Fruit fly (Drosophila melanogaster) whole organism, embryonic: Measurements from ENCODE around the gene Polr1D.

ENCODE experiments used
- Adf1 ChIP-seq: fragments of 200-800 bp; sonication (Bioruptor generic); IDR thresholded peaks from 2 replicates; pipeline ENCODE4 v1.3.6; 2022; ENCODE audit warnings: missing biosample characterization, missing genetic modification characterization
- Atf6 ChIP-seq: fragments of 200-800 bp; sonication (Bioruptor generic); IDR thresholded peaks from 2 replicates; pipeline ENCODE4 v1.3.6; 2022; ENCODE audit warnings: missing biosample characterization, missing genetic modification characterization
- Awh ChIP-seq: fragments of 200-800 bp; sonication (Bioruptor generic); IDR thresholded peaks from 2 replicates; pipeline ENCODE4, ENCODE4 v1.3.6; 2022; ENCODE audit warnings: missing biosample characterization, missing genetic modification characterization
- Blimp-1 ChIP-seq: fragments of 200-800 bp; sonication (Bioruptor generic); optimal IDR thresholded peaks from 3 replicates; lab custom pipeline; 2018; ENCODE audit warnings: missing biosample characterization, missing genetic modification characterization, mild to moderate bottlenecking, moderate library complexity, missing genetic modification reagents
- CG10462 ChIP-seq: fragments of 200-800 bp; sonication (Bioruptor generic); optimal IDR thresholded peaks from 2 replicates; lab custom pipeline; 2016; ENCODE audit warnings: missing biosample characterization, missing genetic modification characterization
- CG10959 ChIP-seq: fragments of 200-800 bp; sonication (Bioruptor generic); IDR thresholded peaks from 2 replicates; pipeline ENCODE4 v1.3.6; 2022; ENCODE audit warnings: missing biosample characterization, missing genetic modification characterization
- CG11085 ChIP-seq: fragments of 200-800 bp; sonication (Bioruptor generic); IDR thresholded peaks from 2 replicates; pipeline ENCODE4 v1.3.6; 2022; ENCODE audit warnings: missing biosample characterization, missing genetic modification characterization
- CG11504 ChIP-seq: fragments of 200-800 bp; sonication (Bioruptor generic); optimal IDR thresholded peaks from 3 replicates; lab custom pipeline; 2019; ENCODE audit warnings: missing biosample characterization, mild to moderate bottlenecking, missing genetic modification characterization, moderate library complexity
- CG13287 ChIP-seq: fragments of 200-800 bp; sonication (Bioruptor generic); IDR thresholded peaks from 2 replicates; pipeline ENCODE4 v1.3.6; 2022; ENCODE audit warnings: missing biosample characterization, missing genetic modification characterization; ENCODE audit not compliant: partially characterized antibody
- CG14667 ChIP-seq: fragments of 200-800 bp; sonication (Bioruptor generic); IDR thresholded peaks from 2 replicates; pipeline ENCODE4 v1.3.6; 2022; ENCODE audit warnings: missing biosample characterization, missing genetic modification characterization
- CG1603 ChIP-seq: fragments of 200-800 bp; sonication (Bioruptor generic); optimal IDR thresholded peaks from 2 replicates; lab custom pipeline; 2019; ENCODE audit warnings: missing biosample characterization, mild to moderate bottlenecking, missing genetic modification characterization, moderate library complexity
- CG17612 ChIP-seq: fragments of 200-800 bp; sonication (Bioruptor generic); IDR thresholded peaks from 2 replicates; pipeline ENCODE4 v1.3.6; 2022; ENCODE audit warnings: missing biosample characterization, missing genetic modification characterization
- CG1832 ChIP-seq: fragments of 200-800 bp; sonication (Bioruptor generic); optimal IDR thresholded peaks from 2 replicates; lab custom pipeline; 2017; ENCODE audit warnings: missing biosample characterization, mild to moderate bottlenecking, missing genetic modification characterization, inconsistent platforms
- CG2199 ChIP-seq: fragments of 200-800 bp; sonication (Bioruptor generic); IDR thresholded peaks from 3 replicates; pipeline ENCODE4 v1.3.6; 2022; ENCODE audit warnings: missing biosample characterization, missing genetic modification characterization
- CG3281 ChIP-seq: fragments of 200-800 bp; sonication (Bioruptor generic); optimal IDR thresholded peaks from 3 replicates; lab custom pipeline; 2017; ENCODE audit warnings: missing biosample characterization, mild to moderate bottlenecking, missing genetic modification characterization
- CG4328 ChIP-seq: fragments of 200-800 bp; sonication (Bioruptor generic); optimal IDR thresholded peaks from 3 replicates; lab custom pipeline; 2017; ENCODE audit warnings: missing biosample characterization, missing genetic modification reagents, missing genetic modification characterization
- CG6683 ChIP-seq: fragments of 200-800 bp; sonication (Bioruptor generic); optimal IDR thresholded peaks from 2 replicates; lab custom pipeline; 2017; ENCODE audit warnings: missing biosample characterization, mild to moderate bottlenecking, missing genetic modification characterization, missing genetic modification reagents
- CG8290 ChIP-seq, 3 experiments: fragments of 200-800 bp; sonication (Bioruptor generic); optimal IDR thresholded peaks; 2 replicates each; lab custom pipeline; 2016 to 2019; ENCODE audit warnings: missing biosample characterization in 3 of 3, missing genetic modification characterization in 3 of 3, mild to moderate bottlenecking in 2 of 3, moderate library complexity in 1 of 3
- CG9817 ChIP-seq: fragments of 200-800 bp; sonication (Bioruptor generic); optimal IDR thresholded peaks from 2 replicates; lab custom pipeline; 2018; ENCODE audit warnings: missing biosample characterization, mild to moderate bottlenecking, missing genetic modification characterization, moderate library complexity
- Chrac-16 ChIP-seq: fragments of 200-800 bp; sonication (Bioruptor generic); optimal IDR thresholded peaks from 3 replicates; lab custom pipeline; 2016; ENCODE audit warnings: missing biosample characterization, missing genetic modification characterization
- CrebB ChIP-seq: fragments of 200-800 bp; sonication (Bioruptor generic); optimal IDR thresholded peaks from 3 replicates; lab custom pipeline; 2018; ENCODE audit warnings: missing biosample characterization, mild to moderate bottlenecking, missing genetic modification characterization
- Dref ChIP-seq: fragments of 200-800 bp; sonication (Bioruptor generic); IDR thresholded peaks from 2 replicates; pipeline ENCODE4 v1.3.6; 2022; ENCODE audit warnings: missing biosample characterization, missing genetic modification characterization
- HLH3B ChIP-seq: fragments of 200-800 bp; sonication (Bioruptor generic); IDR thresholded peaks from 2 replicates; pipeline ENCODE4 v1.3.6; 2022; ENCODE audit warnings: missing biosample characterization, missing genetic modification characterization
- HmgD ChIP-seq: fragments of 200-800 bp; sonication (Bioruptor generic); optimal IDR thresholded peaks from 3 replicates; lab custom pipeline; 2016; ENCODE audit warnings: missing biosample characterization, missing genetic modification characterization
- Hmx ChIP-seq: fragments of 200-800 bp; sonication (Bioruptor generic); optimal IDR thresholded peaks from 2 replicates; lab custom pipeline; 2016; ENCODE audit warnings: missing biosample characterization, missing genetic modification characterization
- Rfx ChIP-seq: fragments of 200-800 bp; sonication (Bioruptor generic); IDR thresholded peaks from 2 replicates; pipeline ENCODE4 v1.3.6; 2022; ENCODE audit warnings: missing biosample characterization, missing genetic modification characterization
- Vsx1 ChIP-seq: fragments of 200-800 bp; sonication (Bioruptor generic); optimal IDR thresholded peaks from 2 replicates; lab custom pipeline; 2017; ENCODE audit warnings: missing biosample characterization, mild to moderate bottlenecking, missing genetic modification characterization, missing genetic modification reagents
- abd-A ChIP-seq: fragments of 200-800 bp; sonication (Bioruptor generic); optimal IDR thresholded peaks from 3 replicates; lab custom pipeline; 2019; ENCODE audit warnings: missing biosample characterization, mild to moderate bottlenecking, missing genetic modification characterization, moderate library complexity
- chm ChIP-seq: fragments of 200-800 bp; sonication (Bioruptor generic); IDR thresholded peaks from 2 replicates; pipeline ENCODE4 v1.3.6; 2022; ENCODE audit warnings: missing biosample characterization, missing genetic modification characterization
- ci ChIP-seq: fragments of 200-800 bp; sonication (Bioruptor generic); IDR thresholded peaks from 3 replicates; pipeline ENCODE4 v1.3.6; 2022; ENCODE audit warnings: missing biosample characterization, missing genetic modification characterization
- dimm ChIP-seq: fragments of 200-800 bp; sonication (Bioruptor generic); IDR thresholded peaks from 2 replicates; pipeline ENCODE4 v1.3.6; 2022; ENCODE audit warnings: missing biosample characterization, missing genetic modification characterization
- dpn ChIP-seq, 2 experiments: fragments of 200-800 bp; sonication (Bioruptor generic); optimal IDR thresholded peaks; 3 replicates each; lab custom pipeline; 2016; ENCODE audit warnings: missing biosample characterization in 2 of 2, missing genetic modification characterization in 2 of 2
- ems ChIP-seq: fragments of 200-800 bp; sonication (Bioruptor generic); optimal IDR thresholded peaks from 3 replicates; lab custom pipeline; 2016; ENCODE audit warnings: missing biosample characterization, missing genetic modification characterization
- exex ChIP-seq: fragments of 200-800 bp; sonication (Bioruptor generic); optimal IDR thresholded peaks from 4 replicates; lab custom pipeline; 2018; ENCODE audit warnings: missing biosample characterization, mild to moderate bottlenecking, missing genetic modification characterization, moderate library complexity
- fru ChIP-seq: fragments of >200 bp; optimal IDR thresholded peaks from 2 replicates; lab custom pipeline; 2017
- kay ChIP-seq: fragments of 200-800 bp; sonication (Bioruptor generic); optimal IDR thresholded peaks from 2 replicates; lab custom pipeline; 2016; ENCODE audit warnings: missing biosample characterization, missing genetic modification characterization
- lola ChIP-seq, 3 experiments: fragments of >200 bp in 2 of 3; fragments of 200-800 bp in 1 of 3; sonication (Bioruptor generic) in 1 of 3; optimal IDR thresholded peaks; 2 replicates each; lab custom pipeline; 2017 to 2019; ENCODE audit warnings: missing biosample characterization in 3 of 3, missing genetic modification characterization in 3 of 3, mild to moderate bottlenecking in 1 of 3, moderate library complexity in 1 of 3
- luna ChIP-seq: fragments of 200-800 bp; sonication (Bioruptor generic); optimal IDR thresholded peaks from 2 replicates; lab custom pipeline; 2016; ENCODE audit warnings: missing biosample characterization, missing genetic modification characterization
- pan ChIP-seq, 4 experiments: fragments of >200 bp in 3 of 4; fragments of 200-800 bp in 1 of 4; sonication (Bioruptor generic) in 1 of 4; optimal IDR thresholded peaks in 3 of 4; IDR thresholded peaks in 1 of 4; 2 replicates each; pipeline versions ENCODE4 v1.3.6 to Lab custom; 2017 to 2022; ENCODE audit warnings: missing biosample characterization in 2 of 4, missing genetic modification characterization in 2 of 4, mixed read lengths in 1 of 4
- pb ChIP-seq: fragments of 200-800 bp; sonication (Bioruptor generic); optimal IDR thresholded peaks from 3 replicates; lab custom pipeline; 2016; ENCODE audit warnings: missing biosample characterization, missing genetic modification characterization
- peb ChIP-seq: fragments of 200-800 bp; sonication (Bioruptor generic); IDR thresholded peaks from 2 replicates; pipeline ENCODE4 v1.3.6; 2022; ENCODE audit warnings: missing biosample characterization, missing genetic modification characterization
- ranshi ChIP-seq: fragments of 200-800 bp; sonication (Bioruptor generic); IDR thresholded peaks from 2 replicates; pipeline ENCODE4 v1.3.6; 2022; ENCODE audit warnings: missing biosample characterization, missing genetic modification characterization
- rib ChIP-seq: fragments of 200-800 bp; sonication (Bioruptor generic); IDR thresholded peaks from 2 replicates; pipeline ENCODE4 v1.3.6; 2022; ENCODE audit warnings: missing biosample characterization, missing genetic modification characterization
- sna ChIP-seq: fragments of 200-800 bp; sonication (Bioruptor generic); IDR thresholded peaks from 2 replicates; pipeline ENCODE4 v1.3.6; 2022; ENCODE audit warnings: missing biosample characterization, missing genetic modification characterization; ENCODE audit not compliant: partially characterized antibody
- sqz ChIP-seq: fragments of 200-800 bp; sonication (Bioruptor generic); optimal IDR thresholded peaks from 3 replicates; lab custom pipeline; 2018; ENCODE audit warnings: missing biosample characterization, mild to moderate bottlenecking, missing genetic modification characterization
- stc ChIP-seq: fragments of 200-800 bp; sonication (Bioruptor generic); IDR thresholded peaks from 2 replicates; pipeline ENCODE4 v1.3.6; 2022; ENCODE audit warnings: missing biosample characterization, missing genetic modification characterization
- tio ChIP-seq: fragments of 200-800 bp; sonication (Bioruptor generic); optimal IDR thresholded peaks from 2 replicates; lab custom pipeline; 2017; ENCODE audit warnings: missing biosample characterization, missing genetic modification characterization, inconsistent platforms
- trh ChIP-seq: fragments of 200-800 bp; sonication (Bioruptor generic); optimal IDR thresholded peaks from 2 replicates; lab custom pipeline; 2016; ENCODE audit warnings: missing biosample characterization, missing genetic modification characterization
- zen2 ChIP-seq: fragments of 200-800 bp; sonication (Bioruptor generic); IDR thresholded peaks from 3 replicates; pipeline ENCODE4 v1.3.6; 2022; ENCODE audit warnings: missing biosample characterization, missing genetic modification characterization; ENCODE audit not compliant: partially characterized antibody

The Polr1D gene

dm6 chr2L:19131905-19132402 lies 3.1 kb downstream of the Polr1D start, which contains the start of the genes AsnRS and DCTN6-p27 (continued):
- TF ChIP-seq rib (GFP tag; lab: Robert Waterston, UW): no peak
- peak; percentile 25; the same call in 1 of the 2 replicates for TF ChIP-seq CG14667 (GFP tag; lab: Robert Waterston, UW)
- TF ChIP-seq CG6683: peak; percentile 4
- no peak for TF ChIP-seq pb (GFP tag; lab: Kevin White, UChicago)
- peak; percentile 16 for TF ChIP-seq CG8290 (GFP tag; optimal IDR thresholded peaks at IDR 0.05; lab: Kevin White, UChicago)
- TF ChIP-seq CG8290 (tag; optimal IDR thresholded peaks at IDR 0.05; lab: Kevin White, UChicago): peak in 1 of 2 experiments; percentile 37
- TF ChIP-seq ranshi (GFP tag; lab: Robert Waterston, UW): peak; percentile 52; the same call in 1 of the 2 replicates
- no peak for TF ChIP-seq sqz
- no peak for TF ChIP-seq Adf1 (GFP tag; lab: Robert Waterston, UW)
- TF ChIP-seq CG4328 (GFP tag; lab: Kevin White, UChicago): peak; percentile 51
- TF ChIP-seq peb (GFP tag; lab: Robert Waterston, UW): no peak
- peak; percentile 49 for TF ChIP-seq ems
- TF ChIP-seq CG11085 (GFP tag; lab: Robert Waterston, UW): 0 out of 2 replicates have a peak, but pooled peaks have one; percentile 36
- TF ChIP-seq Vsx1 (GFP tag; lab: Kevin White, UChicago): no peak
- no peak for TF ChIP-seq chm
- TF ChIP-seq HmgD (GFP tag; lab: Kevin White, UChicago): no peak
- TF ChIP-seq zen2 (GFP tag; lab: Robert Waterston, UW): 0 out of 3 replicates have a peak, but pooled peaks have one; percentile 59
- no peak for TF ChIP-seq Blimp-1 (GFP tag; lab: Kevin White, UChicago)
- peak in 1 of 3 experiments; percentile 65 for TF ChIP-seq lola (GFP tag; optimal IDR thresholded peaks at IDR 0.05; lab: Kevin White, UChicago)
- peak; percentile 68 for TF ChIP-seq CG9817
- TF ChIP-seq HLH3B (GFP tag; lab: Robert Waterston, UW): 0 out of 2 replicates have a peak, but pooled peaks have one; percentile 35
- no peak for TF ChIP-seq CrebB (tag; lab: Kevin White, UChicago)
- peak; percentile 63 for TF ChIP-seq kay (GFP tag; lab: Kevin White, UChicago)
- no peak for TF ChIP-seq CG10959
- peak; percentile 80 for TF ChIP-seq CG13287 (GFP tag; lab: Robert Waterston, UW)
- peak; percentile 61 for TF ChIP-seq Dref (GFP tag; lab: Robert Waterston, UW)
- TF ChIP-seq CG3281: peak; percentile 65
- no peak for TF ChIP-seq dimm (GFP tag; lab: Robert Waterston, UW)
- TF ChIP-seq exex (tag; lab: Kevin White, UChicago): peak; percentile 46
- no peak for TF ChIP-seq fru (lab: Kevin White, UChicago)
- no peak for TF ChIP-seq CG1603
- TF ChIP-seq CG2199 (GFP tag; lab: Robert Waterston, UW): peak; percentile 60; the same call in 1 of the 3 replicates
- TF ChIP-seq Chrac-16 (GFP tag; lab: Kevin White, UChicago): peak; percentile 75
- TF ChIP-seq CG17612 (GFP tag; lab: Robert Waterston, UW): no peak
- peak; percentile 76 for TF ChIP-seq Atf6 (GFP tag; lab: Robert Waterston, UW)
- TF ChIP-seq CG1832 (GFP tag; lab: Kevin White, UChicago): no peak
- TF ChIP-seq dpn (GFP tag; optimal IDR thresholded peaks at IDR 0.05; lab: Kevin White, UChicago): peak; percentile 70 to 72
- TF ChIP-seq luna (GFP tag; lab: Kevin White, UChicago): no peak
- TF ChIP-seq ci: peak; percentile 70
- no peak for TF ChIP-seq abd-A (tag; lab: Kevin White, UChicago)
- no peak; the same call in 1 of the 2 replicates for TF ChIP-seq Awh
- TF ChIP-seq sna (GFP tag; lab: Robert Waterston, UW): peak; percentile 60; the same call in 1 of the 2 replicates
- TF ChIP-seq CG10462 (GFP tag; lab: Kevin White, UChicago): peak; percentile 56
- TF ChIP-seq CG11504: peak; percentile 84
- TF ChIP-seq tio (GFP tag; lab: Kevin White, UChicago): no peak
- peak; percentile 40 for TF ChIP-seq trh (GFP tag; lab: Kevin White, UChicago)
- no peak for TF ChIP-seq pan (optimal IDR thresholded peaks at IDR 0.05; lab: Kevin White, UChicago)
- peak in 1 of 2 experiments; percentile 76 for TF ChIP-seq pan (GFP tag; optimal IDR thresholded peaks at IDR 0.05 in 1 of 2, IDR thresholded peaks at IDR 0.05 in 1 of 2)
- TF ChIP-seq stc: no peak
- no peak for TF ChIP-seq Hmx (GFP tag; lab: Kevin White, UChicago)
- TF ChIP-seq Rfx (GFP tag; lab: Robert Waterston, UW): peak; percentile 82
